Comparison of ENCODE assay signal across 1 fruit fly cellular context in the genomic region with DNA sequence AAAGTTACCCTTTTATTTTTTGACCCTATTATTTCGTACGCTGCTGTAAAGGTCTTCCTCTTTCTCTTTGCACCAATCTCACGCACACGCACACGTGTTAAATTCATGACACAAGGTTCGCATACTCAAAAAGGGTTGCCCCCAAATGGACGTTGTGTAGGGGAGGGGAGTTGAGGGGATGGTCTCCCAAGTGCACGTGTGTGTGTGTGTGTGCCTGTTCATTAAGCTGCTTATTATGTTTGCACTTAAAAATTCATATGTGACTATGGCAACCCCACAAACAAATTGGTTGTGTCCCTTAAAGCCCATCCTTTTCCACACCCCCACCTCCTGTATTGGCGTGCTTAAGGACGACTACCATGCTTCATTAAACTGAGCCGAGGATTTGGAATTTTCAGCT.
TF ChIP-seq lines count a peak whose summit lies in the region.

No protein-coding gene starts in this region.

TF ChIP-seq in whole organism, embryonic, 481 proteins besides CTCF, POLR2A, EP300 and RAD21 (continued from another document):
- TF ChIP-seq disco-r (GFP tag; optimal IDR thresholded peaks at IDR 0.05; lab: Kevin White, UChicago): no peak
